Worm (Caenorhabditis elegans): ENCODE measurements around the gene tbc-11.

DNA sequence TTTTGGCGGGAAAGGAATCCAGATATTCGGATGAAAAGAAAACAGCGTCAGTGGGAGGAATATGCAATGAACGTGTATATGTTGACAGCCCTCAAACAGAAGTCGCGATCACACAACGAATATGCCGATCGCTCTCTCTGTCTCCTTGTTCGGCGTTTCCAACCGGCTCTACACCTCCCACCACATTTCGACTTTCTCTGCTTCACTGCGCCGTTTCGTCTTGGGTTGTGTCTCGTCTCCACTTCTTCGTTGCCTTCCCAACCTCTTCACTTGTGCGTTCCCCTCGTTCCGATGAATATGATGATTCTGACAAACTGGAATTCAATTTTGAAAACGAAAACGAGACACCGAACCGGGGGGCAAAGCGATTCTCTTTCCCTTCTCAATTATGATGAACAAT lies 26.8 kb upstream of the tbc-11 start, which contains the start of gene mab-7:
- TF ChIP-seq ces-1 (GFP tag; optimal IDR thresholded peaks at IDR 0.05) (no peak), xbp-1 (tag; optimal IDR thresholded peaks at IDR 0.05) (no peak), unc-130 (tag; optimal IDR thresholded peaks at IDR 0.05) (no peak), nhr-237 (tag; optimal IDR thresholded peaks at IDR 0.05) (no peak), mdl-1 (tag; optimal IDR thresholded peaks at IDR 0.05) (no peak)
